Worm (Caenorhabditis elegans) whole organism, early embryonic: ENCODE results near the gene C47A10.16.

Experiments
- B0310.2 ChIP-seq: sonication (generic microtip); optimal IDR thresholded peaks from 2 replicates; lab custom pipeline; 2016; ENCODE audit warnings: mild to moderate bottlenecking, missing genetic modification characterization, missing compliant biosample characterization
- aly-1 ChIP-seq: sonication (generic microtip); optimal IDR thresholded peaks from 2 replicates; lab custom pipeline; 2016; ENCODE audit warnings: missing genetic modification characterization, missing compliant biosample characterization
- ama-1 ChIP-seq: fragments of 150-350 bp; optimal IDR thresholded peaks from 2 replicates; lab custom pipeline; 2014
- ceh-36 ChIP-seq: sonication (generic microtip); optimal IDR thresholded peaks from 2 replicates; lab custom pipeline; 2016; ENCODE audit warnings: missing genetic modification characterization, inconsistent platforms, missing compliant biosample characterization
- ets-7 ChIP-seq: sonication (generic microtip); optimal IDR thresholded peaks from 2 replicates; lab custom pipeline; 2016; ENCODE audit warnings: missing genotype, missing genetic modification characterization, missing compliant biosample characterization
- flt-1 ChIP-seq: fragments of 200-800 bp; sonication (Bioruptor generic); IDR thresholded peaks from 2 replicates; pipeline ENCODE4 v1.3.6; 2022; ENCODE audit warnings: missing genetic modification characterization, missing compliant biosample characterization
- hnd-1 ChIP-seq: sonication (generic microtip); optimal IDR thresholded peaks from 2 replicates; lab custom pipeline; 2016; ENCODE audit warnings: missing genetic modification characterization, missing compliant biosample characterization
- pes-1 ChIP-seq: fragments of 200-800 bp; sonication (Bioruptor generic); IDR thresholded peaks from 2 replicates; pipeline ENCODE4 v1.3.6; 2022; ENCODE audit warnings: missing genetic modification reagents, missing genetic modification characterization, missing compliant biosample characterization
- scrt-1 ChIP-seq: fragments of 200-800 bp; sonication (Bioruptor generic); IDR thresholded peaks from 2 replicates; pipeline ENCODE4 v1.3.6; 2022; ENCODE audit warnings: missing genetic modification characterization, missing compliant biosample characterization
- tbx-11 ChIP-seq: fragments of 200-800 bp; sonication (Bioruptor generic); IDR thresholded peaks from 2 replicates; pipeline ENCODE4 v1.3.6; 2022; ENCODE audit warnings: missing genetic modification characterization, missing compliant biosample characterization
- tbx-37 ChIP-seq: fragments of 200-800 bp; sonication (Bioruptor generic); conservative IDR thresholded peaks from 2 replicates; pipeline ENCODE4 v1.3.6; 2022; ENCODE audit warnings: missing genetic modification reagents, missing genetic modification characterization, missing compliant biosample characterization

- no peak for TF ChIP-seq tbx-11
- TF ChIP-seq aly-1 (tag; lab: Kevin White, UChicago): no peak
- no peak for TF ChIP-seq ets-7 (tag; lab: Kevin White, UChicago)
- no peak for TF ChIP-seq tbx-37 (GFP tag; lab: Robert Waterston, UW)
- TF ChIP-seq scrt-1 (GFP tag; lab: Robert Waterston, UW): no peak
- TF ChIP-seq flt-1 (GFP tag; lab: Robert Waterston, UW): no peak
- no peak for TF ChIP-seq pes-1 (GFP tag; lab: Robert Waterston, UW)
- TF ChIP-seq ceh-36 (tag; lab: Kevin White, UChicago): no peak
- no peak for TF ChIP-seq ama-1 (lab: Kevin White, UChicago)
- no peak for TF ChIP-seq B0310.2 (tag; lab: Kevin White, UChicago)
- no peak for TF ChIP-seq hnd-1 (tag; lab: Kevin White, UChicago)
Observed at ce11 chrV:17805323-17805722, 40.3 kb upstream of the C47A10.16 start, which contains the start of gene srh-291.
